Fruit fly (Drosophila melanogaster) whole organism, wandering third instar larva: Measurements from ENCODE around the gene SecCl.

ENCODE experiments used
- Abd-B ChIP-seq: fragments of >200 bp; optimal IDR thresholded peaks from 2 replicates; lab custom pipeline; 2017; ENCODE audit warnings: missing biosample characterization, missing genetic modification characterization
- CG32264 ChIP-seq: fragments of 200-800 bp; sonication (Bioruptor generic); optimal IDR thresholded peaks from 2 replicates; lab custom pipeline; 2016; ENCODE audit warnings: missing biosample characterization, missing genetic modification characterization
- CG9705 ChIP-seq: fragments of 200-800 bp; sonication (Bioruptor generic); optimal IDR thresholded peaks from 2 replicates; lab custom pipeline; 2018; ENCODE audit warnings: missing biosample characterization, mild to moderate bottlenecking, missing genetic modification characterization
- CrebA ChIP-seq: fragments of 200-800 bp; sonication (Bioruptor generic); optimal IDR thresholded peaks from 2 replicates; lab custom pipeline; 2016; ENCODE audit warnings: missing biosample characterization, mild to moderate bottlenecking, missing genetic modification characterization, borderline replicate concordance
- Dfd ChIP-seq: fragments of >200 bp; optimal IDR thresholded peaks from 2 replicates; lab custom pipeline; 2017; ENCODE audit warnings: missing biosample characterization, missing genetic modification characterization
- GATAd ChIP-seq: sonication (Bioruptor generic); optimal IDR thresholded peaks from 2 replicates; lab custom pipeline; 2016; ENCODE audit warnings: missing biosample characterization, missing genetic modification characterization
- HLH106 ChIP-seq: fragments of 200-800 bp; optimal IDR thresholded peaks from 3 replicates; lab custom pipeline; 2019; ENCODE audit warnings: missing biosample characterization, mild to moderate bottlenecking, missing genetic modification characterization, moderate library complexity
- Hnf4 ChIP-seq: fragments of 200-800 bp; sonication (Bioruptor generic); optimal IDR thresholded peaks from 2 replicates; lab custom pipeline; 2016; ENCODE audit warnings: missing biosample characterization, mild to moderate bottlenecking, missing genetic modification characterization
- Hr83 ChIP-seq: fragments of 200-300 bp; sonication (Bioruptor generic); optimal IDR thresholded peaks from 2 replicates; lab custom pipeline; 2016; ENCODE audit warnings: missing biosample characterization, mild to moderate bottlenecking, missing genetic modification characterization, moderate library complexity; ENCODE audit not compliant: poor library complexity, severe bottlenecking
- Jra ChIP-seq: sonication (Bioruptor generic); optimal IDR thresholded peaks from 2 replicates; lab custom pipeline; 2016; ENCODE audit warnings: missing biosample characterization, missing genetic modification characterization
- Mio ChIP-seq: sonication (Bioruptor generic); optimal IDR thresholded peaks from 2 replicates; lab custom pipeline; 2016; ENCODE audit warnings: missing biosample characterization, missing genetic modification characterization
- Myc ChIP-seq: fragments of >200 bp; optimal IDR thresholded peaks from 2 replicates; lab custom pipeline; 2017
- N ChIP-seq: fragments of >200 bp; optimal IDR thresholded peaks from 2 replicates; lab custom pipeline; 2018; ENCODE audit warnings: missing biosample characterization, missing external identifiers, missing genetic modification characterization
- OdsH ChIP-seq: fragments of 200-800 bp; sonication (Bioruptor generic); optimal IDR thresholded peaks from 2 replicates; lab custom pipeline; 2016; ENCODE audit warnings: missing biosample characterization, mild to moderate bottlenecking, missing genetic modification characterization
- Rel ChIP-seq, 2 experiments: fragments of 200-800 bp; sonication (Bioruptor generic) in 1 of 2; optimal IDR thresholded peaks; 2 replicates in 1 of 2; 3 replicates in 1 of 2; lab custom pipeline; 2016 to 2019; ENCODE audit warnings: mild to moderate bottlenecking in 2 of 2, missing biosample characterization in 2 of 2, missing genetic modification characterization in 2 of 2, moderate library complexity in 1 of 2
- Sp1 ChIP-seq: fragments of 200-800 bp; sonication (Bioruptor generic); optimal IDR thresholded peaks from 3 replicates; lab custom pipeline; 2019; ENCODE audit warnings: missing biosample characterization, mild to moderate bottlenecking, missing genetic modification characterization, moderate library complexity
- Vsx2 ChIP-seq: fragments of 200-300, 225-300 bp; sonication (Bioruptor generic); optimal IDR thresholded peaks from 2 replicates; lab custom pipeline; 2018; ENCODE audit warnings: missing biosample characterization, missing genetic modification characterization; ENCODE audit not compliant: partially characterized antibody
- br ChIP-seq: fragments of 200-800 bp; sonication (Bioruptor generic); optimal IDR thresholded peaks from 2 replicates; lab custom pipeline; 2016; ENCODE audit warnings: missing biosample characterization, missing genetic modification characterization
- brk ChIP-seq: fragments of 200-800 bp; sonication (Bioruptor generic); optimal IDR thresholded peaks from 2 replicates; lab custom pipeline; 2016; ENCODE audit warnings: missing biosample characterization, mild to moderate bottlenecking, missing genetic modification characterization
- dl ChIP-seq, 2 experiments: fragments of 175-275, 200-275 bp in 1 of 2; fragments of 200-275 bp in 1 of 2; sonication (Bioruptor generic); optimal IDR thresholded peaks; lab custom pipeline; 2018; ENCODE audit warnings: mild to moderate bottlenecking in 2 of 2, missing biosample characterization in 2 of 2, missing genetic modification characterization in 2 of 2, moderate library complexity in 2 of 2; ENCODE audit not compliant: partially characterized antibody in 2 of 2, insufficient read depth in 1 of 2
- dmrt93B ChIP-seq: fragments of 200-800 bp; sonication (Bioruptor generic); optimal IDR thresholded peaks from 2 replicates; lab custom pipeline; 2018; ENCODE audit warnings: missing biosample characterization, mild to moderate bottlenecking, missing genetic modification characterization
- dsf ChIP-seq: sonication (Bioruptor generic); optimal IDR thresholded peaks from 2 replicates; lab custom pipeline; 2016; ENCODE audit warnings: missing biosample characterization, missing genetic modification characterization, borderline replicate concordance
- ey ChIP-seq: fragments of 200-800 bp; sonication (Bioruptor generic); optimal IDR thresholded peaks from 2 replicates; lab custom pipeline; 2016; ENCODE audit warnings: missing biosample characterization, missing genetic modification characterization
- foxo ChIP-seq, 2 experiments: fragments of 200-800 bp; sonication (Bioruptor generic); optimal IDR thresholded peaks; 2 replicates in 1 of 2; 3 replicates in 1 of 2; lab custom pipeline; 2016 to 2017; ENCODE audit warnings: missing biosample characterization in 2 of 2, missing genetic modification characterization in 2 of 2
- fru ChIP-seq: fragments of 200-800 bp; sonication (Bioruptor generic); optimal IDR thresholded peaks from 3 replicates; lab custom pipeline; 2016; ENCODE audit warnings: missing biosample characterization, mild to moderate bottlenecking, missing genetic modification characterization
- h ChIP-seq: fragments of 200-800 bp; sonication (Bioruptor generic); optimal IDR thresholded peaks from 3 replicates; lab custom pipeline; 2016; ENCODE audit warnings: missing biosample characterization, mild to moderate bottlenecking, missing genetic modification characterization
- jim ChIP-seq: fragments of 175-275, 200-325 bp; sonication (Bioruptor generic); optimal IDR thresholded peaks from 2 replicates; lab custom pipeline; 2016; ENCODE audit warnings: missing biosample characterization, mild to moderate bottlenecking, missing genetic modification characterization
- lola ChIP-seq: fragments of >200 bp; optimal IDR thresholded peaks from 2 replicates; lab custom pipeline; 2017; ENCODE audit warnings: missing biosample characterization, missing genetic modification characterization
- pan ChIP-seq: fragments of >200 bp; optimal IDR thresholded peaks from 2 replicates; lab custom pipeline; 2017
- psq ChIP-seq: fragments of 200-800 bp; sonication (Bioruptor generic); optimal IDR thresholded peaks from 3 replicates; lab custom pipeline; 2017; ENCODE audit warnings: missing biosample characterization, mild to moderate bottlenecking, missing genetic modification characterization, moderate library complexity
- rgr ChIP-seq: fragments of 200-800 bp; sonication (Bioruptor generic); optimal IDR thresholded peaks from 3 replicates; lab custom pipeline; 2016; ENCODE audit warnings: missing biosample characterization, mild to moderate bottlenecking, missing genetic modification characterization
- sage ChIP-seq: fragments of 200-800 bp; sonication (Bioruptor generic); optimal IDR thresholded peaks from 2 replicates; lab custom pipeline; 2016; ENCODE audit warnings: missing biosample characterization, mild to moderate bottlenecking, missing genetic modification characterization
- sv ChIP-seq: fragments of 200-800 bp; sonication (Bioruptor generic); optimal IDR thresholded peaks from 3 replicates; lab custom pipeline; 2016; ENCODE audit warnings: missing biosample characterization, missing genetic modification characterization
- tai ChIP-seq: sonication (Bioruptor generic); optimal IDR thresholded peaks from 2 replicates; lab custom pipeline; 2016; ENCODE audit warnings: missing biosample characterization, missing genetic modification characterization
- usp ChIP-seq: fragments of >200 bp; optimal IDR thresholded peaks from 2 replicates; lab custom pipeline; 2017; ENCODE audit warnings: missing biosample characterization, missing genetic modification characterization
- woc ChIP-seq: sonication (Bioruptor generic); optimal IDR thresholded peaks from 2 replicates; lab custom pipeline; 2016; ENCODE audit warnings: missing biosample characterization, mild to moderate bottlenecking, missing genetic modification characterization

SecCl gene

dm6 chr3L:17506005-17506760, 36.3 kb downstream of the SecCl start:
- TF ChIP-seq woc (GFP tag; lab: Kevin White, UChicago): no peak
- peak; percentile 72 for TF ChIP-seq psq
- no peak for TF ChIP-seq sage (GFP tag; lab: Kevin White, UChicago)
- TF ChIP-seq Myc: no peak
- peak; percentile 69 for TF ChIP-seq HLH106
- TF ChIP-seq sv (GFP tag; lab: Kevin White, UChicago): no peak
- peak; percentile 31 for TF ChIP-seq dmrt93B (GFP tag; lab: Kevin White, UChicago)
- TF ChIP-seq OdsH: peak; percentile 76
- TF ChIP-seq jim (GFP tag; lab: Kevin White, UChicago): no peak
- peak; percentile 54 for TF ChIP-seq br
- no peak for TF ChIP-seq dl (GFP tag; optimal IDR thresholded peaks at IDR 0.05; lab: Kevin White, UChicago; ENCODE audit: insufficient read depth in 1 of 2, partially characterized antibody in 2 of 2)
- peak in 1 of 2 experiments; percentile 81 for TF ChIP-seq foxo (GFP tag; optimal IDR thresholded peaks at IDR 0.05; lab: Kevin White, UChicago)
- TF ChIP-seq dsf (GFP tag; lab: Kevin White, UChicago): no peak
- TF ChIP-seq usp (GFP tag; lab: Kevin White, UChicago): no peak
- TF ChIP-seq Vsx2: no peak
- peak; percentile 77 for TF ChIP-seq ey
- TF ChIP-seq Rel (GFP tag; optimal IDR thresholded peaks at IDR 0.05; lab: Kevin White, UChicago): no peak
- peak; percentile 14 for TF ChIP-seq Rel (tag; optimal IDR thresholded peaks at IDR 0.05; lab: Kevin White, UChicago)
- TF ChIP-seq rgr: peak; percentile 67
- peak; percentile 71 for TF ChIP-seq Sp1 (GFP tag; lab: Kevin White, UChicago)
- peak; percentile 73 for TF ChIP-seq fru (GFP tag; lab: Kevin White, UChicago)
- peak; percentile 79 for TF ChIP-seq h (GFP tag; lab: Kevin White, UChicago)
- TF ChIP-seq, all 38 proteins: peak for 12

- TF ChIP-seq HLH106 (peak; percentile 15), N (no peak), Mio (GFP tag; lab: Kevin White, UChicago) (no peak), Myc (no peak), woc (GFP tag; lab: Kevin White, UChicago) (no peak), ey (no peak), h (GFP tag; lab: Kevin White, UChicago) (peak; percentile 5), rgr (peak; percentile 38), CG32264 (GFP tag; lab: Kevin White, UChicago) (no peak), lola (GFP tag; lab: Kevin White, UChicago) (no peak), foxo (GFP tag; optimal IDR thresholded peaks at IDR 0.05; lab: Kevin White, UChicago) (peak in 1 of 2 experiments; percentile 11)
- TF ChIP-seq, all 38 proteins: peak for 4
These were observed 36.9 kb downstream of the SecCl start for dm6 chr3L:17506830-17507229.

- no peak for TF ChIP-seq dl (GFP tag; optimal IDR thresholded peaks at IDR 0.05; lab: Kevin White, UChicago; ENCODE audit: insufficient read depth in 1 of 2, partially characterized antibody in 2 of 2)
- no peak for TF ChIP-seq Sp1 (GFP tag; lab: Kevin White, UChicago)
- TF ChIP-seq N: no peak
- TF ChIP-seq brk (GFP tag; lab: Kevin White, UChicago): no peak
- TF ChIP-seq foxo (GFP tag; optimal IDR thresholded peaks at IDR 0.05; lab: Kevin White, UChicago): no peak
These were observed 43.6 kb downstream of the SecCl start for dm6 chr3L:17513492-17513891.

dm6 chr3L:17513893-17514616, 44.1 kb downstream of the SecCl start, which contains the start of the genes U4-U6-60K and CG7564:
Gene U4-U6-60K (minus strand): TSS chr3L:17513912.
Gene CG7564 (plus strand): TSS chr3L:17514298.
- TF ChIP-seq CG9705 (GFP tag; lab: Kevin White, UChicago) (peak; percentile 59), dmrt93B (GFP tag; lab: Kevin White, UChicago) (peak; percentile 70), OdsH (peak; percentile 46), CG32264 (GFP tag; lab: Kevin White, UChicago) (peak; percentile 57), psq (peak; percentile 67), sage (GFP tag; lab: Kevin White, UChicago) (no peak), Abd-B (GFP tag; lab: Kevin White, UChicago) (no peak), Sp1 (GFP tag; lab: Kevin White, UChicago) (peak; percentile 61), jim (GFP tag; lab: Kevin White, UChicago) (no peak), lola (GFP tag; lab: Kevin White, UChicago) (no peak), rgr (peak; percentile 79), Hnf4 (no peak), Hr83 (peak; percentile 52), woc (GFP tag; lab: Kevin White, UChicago) (peak; percentile 78), Myc (peak; percentile 88), Dfd (GFP tag; lab: Kevin White, UChicago) (no peak), N (no peak), tai (GFP tag; lab: Kevin White, UChicago) (no peak), fru (GFP tag; lab: Kevin White, UChicago) (peak; percentile 40), pan (lab: Kevin White, UChicago) (no peak), Mio (GFP tag; lab: Kevin White, UChicago) (no peak), CrebA (GFP tag; lab: Kevin White, UChicago) (no peak), dl (GFP tag; optimal IDR thresholded peaks at IDR 0.05; lab: Kevin White, UChicago; ENCODE audit: insufficient read depth in 1 of 2, partially characterized antibody in 2 of 2) (no peak), brk (GFP tag; lab: Kevin White, UChicago) (no peak), h (GFP tag; lab: Kevin White, UChicago) (peak; percentile 69), sv (GFP tag; lab: Kevin White, UChicago) (peak; percentile 73), HLH106 (peak; percentile 62), Rel (GFP tag; optimal IDR thresholded peaks at IDR 0.05; lab: Kevin White, UChicago) (no peak), Rel (tag; optimal IDR thresholded peaks at IDR 0.05; lab: Kevin White, UChicago) (no peak), Jra (GFP tag; lab: Kevin White, UChicago) (peak; percentile 69), usp (GFP tag; lab: Kevin White, UChicago) (no peak), GATAd (GFP tag; lab: Kevin White, UChicago) (peak; percentile 46)
